Fruit fly (Drosophila melanogaster): ENCODE measurements around the gene dnt.

dm6 chr2L:19386106-19386715, 23.2 kb upstream of the dnt start, which contains the start of gene fon:
- TF ChIP-seq tj (GFP tag; optimal IDR thresholded peaks at IDR 0.05) (no peak), toe (GFP tag; optimal IDR thresholded peaks at IDR 0.05) (no peak), CG7101 (tag; optimal IDR thresholded peaks at IDR 0.05) (no peak), CG5204 (GFP tag; optimal IDR thresholded peaks at IDR 0.05) (no peak), Clk (GFP tag; optimal IDR thresholded peaks at IDR 0.05) (no peak), CG11617 (GFP tag; optimal IDR thresholded peaks at IDR 0.05) (no peak), Mnt (GFP tag; optimal IDR thresholded peaks at IDR 0.05) (no peak), kay (GFP tag; ENCODE audit: borderline replicate concordance) (peak; percentile 62), Hr96 (GFP tag; optimal IDR thresholded peaks at IDR 0.05) (no peak), CG12768 (GFP tag; optimal IDR thresholded peaks at IDR 0.05) (no peak), ovo (GFP tag; optimal IDR thresholded peaks at IDR 0.05) (no peak)
